Worm (Caenorhabditis elegans) whole organism, L4 larva: ENCODE results near the gene fbl-1.

Experiments used
- egl-27 ChIP-seq: sonication (generic microtip); optimal IDR thresholded peaks from 3 replicates; lab custom pipeline; 2017; ENCODE audit warnings: missing biosample characterization, missing genetic modification reagents, missing genetic modification characterization
- jun-1 ChIP-seq: fragments of 150-350 bp; optimal IDR thresholded peaks from 2 replicates; lab custom pipeline; 2014; ENCODE audit warnings: missing biosample characterization, missing genetic modification reagents, missing genetic modification characterization
- lin-1 ChIP-seq: fragments of 200-800 bp; sonication (Bioruptor generic); IDR thresholded peaks from 2 replicates; pipeline ENCODE4 v1.3.6; 2022; ENCODE audit warnings: missing genetic modification reagents, missing genetic modification characterization, missing compliant biosample characterization
- lin-39 ChIP-seq: fragments of 150-350 bp; optimal IDR thresholded peaks from 2 replicates; lab custom pipeline; 2014; ENCODE audit warnings: missing biosample characterization, missing genetic modification reagents, missing genetic modification characterization
- lsy-2 ChIP-seq, 2 experiments: fragments of 150-350 bp in 1 of 2; sonication (generic microtip) in 1 of 2; optimal IDR thresholded peaks; 2 replicates each; lab custom pipeline; 2014 to 2017; ENCODE audit warnings: missing biosample characterization in 2 of 2, missing genetic modification characterization in 2 of 2
- mep-1 ChIP-seq: fragments of 150-350 bp; sonication (generic microtip); optimal IDR thresholded peaks from 3 replicates; lab custom pipeline; 2014; ENCODE audit warnings: missing biosample characterization, missing genetic modification characterization
- mxl-2 ChIP-seq: fragments of 200-800 bp; sonication (Bioruptor generic); conservative IDR thresholded peaks from 2 replicates; pipeline ENCODE4 v1.3.6; 2022; ENCODE audit warnings: missing genetic modification reagents, missing genetic modification characterization, missing compliant biosample characterization
- nhr-11 ChIP-seq: fragments of 150-350 bp; optimal IDR thresholded peaks from 2 replicates; lab custom pipeline; 2014; ENCODE audit warnings: missing biosample characterization, missing genetic modification characterization
- pqm-1 ChIP-seq: sonication (generic microtip); optimal IDR thresholded peaks from 2 replicates; lab custom pipeline; 2017; ENCODE audit warnings: missing biosample characterization, missing genetic modification characterization
- unc-62 ChIP-seq, 3 experiments: fragments of 150-350 bp in 1 of 3; sonication (generic microtip); optimal IDR thresholded peaks in 2 of 3; peaks in 1 of 3; 1 replicate in 1 of 3; 2 replicates in 2 of 3; lab custom pipeline; 2014 to 2017; ENCODE audit warnings: missing biosample characterization in 3 of 3, missing genetic modification characterization in 3 of 3, missing genetic modification reagents in 3 of 3, missing genotype in 1 of 3

- TF ChIP-seq pqm-1 (tag; lab: Kevin White, UChicago) (no peak), mep-1 (tag; lab: Kevin White, UChicago) (no peak), lin-1 (no peak), mxl-2 (GFP tag; lab: Robert Waterston, UW) (no peak), jun-1 (tag; lab: Kevin White, UChicago) (no peak), unc-62 (GFP tag; optimal IDR thresholded peaks at IDR 0.05 in 1 of 2; lab: Kevin White, UChicago) (no peak), unc-62 (tag; optimal IDR thresholded peaks at IDR 0.05; lab: Kevin White, UChicago) (no peak), lsy-2 (tag; optimal IDR thresholded peaks at IDR 0.05; lab: Kevin White, UChicago) (no peak), egl-27 (tag; lab: Kevin White, UChicago) (no peak), lin-39 (no peak), nhr-11 (no peak)
These were observed 27.8 kb upstream of the fbl-1 start, which contains the start of gene C33A12.3 for ce11 chrIV:9512836-9513235.
